Worm (Caenorhabditis elegans): Measurements from ENCODE around the gene lgc-55.

ce11 chrV:20037287-20037686 is 14.4 kb downstream of the lgc-55 start, which contains the start of gene Y113G7A.16:
- TF ChIP-seq unc-30 (tag; optimal IDR thresholded peaks at IDR 0.05): no peak
- TF ChIP-seq pqm-1 (tag; optimal IDR thresholded peaks at IDR 0.05): no peak
- TF ChIP-seq zag-1 (tag; optimal IDR thresholded peaks at IDR 0.05): no peak
- no peak for TF ChIP-seq pag-3 (tag; optimal IDR thresholded peaks at IDR 0.05; ENCODE audit: borderline replicate concordance, insufficient read depth)
